Worm (Caenorhabditis elegans): ENCODE measurements around the gene cdh-8.

DNA sequence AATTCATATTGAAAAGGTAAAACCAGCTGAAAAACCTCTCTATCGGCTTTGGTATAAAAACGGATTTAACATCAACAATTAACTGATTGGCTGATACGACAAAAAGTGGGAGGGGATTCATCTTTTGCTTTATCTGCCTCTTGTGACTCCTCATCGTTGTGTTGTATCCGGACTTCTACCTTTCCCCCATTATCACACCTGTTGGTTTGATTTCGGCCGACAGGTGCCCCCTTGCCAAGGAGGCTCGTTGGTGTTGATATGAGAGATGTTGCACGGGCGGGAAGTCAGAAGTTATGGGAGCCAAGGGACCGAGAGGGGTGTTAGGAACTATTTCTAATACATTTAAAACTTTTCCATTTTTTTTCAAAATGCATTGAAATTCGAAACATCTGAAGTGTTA is 25.1 kb upstream of the cdh-8 start:
- no peak for TF ChIP-seq ztf-11 (tag; optimal IDR thresholded peaks at IDR 0.05)
- TF ChIP-seq pha-4 (tag; optimal IDR thresholded peaks at IDR 0.05) = no peak
- TF ChIP-seq mab-5 (tag; optimal IDR thresholded peaks at IDR 0.05) = no peak
- no peak for TF ChIP-seq elt-1 (tag; optimal IDR thresholded peaks at IDR 0.05; ENCODE audit: borderline replicate concordance, insufficient read depth)
- no peak for TF ChIP-seq drap-1 (GFP tag; optimal IDR thresholded peaks at IDR 0.05)
- no peak for TF ChIP-seq mep-1 (tag; optimal IDR thresholded peaks at IDR 0.05)
